Worm (Caenorhabditis elegans): Measurements from ENCODE around the gene F10D7.5.

F10D7.5 gene

ce11 chrX:17375877-17376276 is 15.5 kb downstream of the F10D7.5 start:
- no peak for TF ChIP-seq ztf-29 (GFP tag; IDR thresholded peaks at IDR 0.05)
- no peak for TF ChIP-seq flt-1 (GFP tag; IDR thresholded peaks at IDR 0.05)
- TF ChIP-seq ztf-23 (GFP tag; IDR thresholded peaks at IDR 0.05): no peak
- TF ChIP-seq med-1 (GFP tag; optimal IDR thresholded peaks at IDR 0.05; ENCODE audit: insufficient read depth): no peak
- no peak for TF ChIP-seq cog-1 (tag; optimal IDR thresholded peaks at IDR 0.05)
- TF ChIP-seq T22C8.4 (GFP tag; IDR thresholded peaks at IDR 0.05): no peak
- no peak for TF ChIP-seq tab-1 (GFP tag; IDR thresholded peaks at IDR 0.05)
- no peak for TF ChIP-seq ref-1 (GFP tag; conservative IDR thresholded peaks at IDR 0.05)
- TF ChIP-seq klf-2 (GFP tag; conservative IDR thresholded peaks at IDR 0.05): no peak

ce11 chrX:17374534-17374933 is 16.9 kb downstream of the F10D7.5 start, which contains the start of gene F10D7.3:
Gene F10D7.3 (minus strand): TSS chrX:17374634.
- no peak for TF ChIP-seq ref-1 (GFP tag; conservative IDR thresholded peaks at IDR 0.05)

DNA sequence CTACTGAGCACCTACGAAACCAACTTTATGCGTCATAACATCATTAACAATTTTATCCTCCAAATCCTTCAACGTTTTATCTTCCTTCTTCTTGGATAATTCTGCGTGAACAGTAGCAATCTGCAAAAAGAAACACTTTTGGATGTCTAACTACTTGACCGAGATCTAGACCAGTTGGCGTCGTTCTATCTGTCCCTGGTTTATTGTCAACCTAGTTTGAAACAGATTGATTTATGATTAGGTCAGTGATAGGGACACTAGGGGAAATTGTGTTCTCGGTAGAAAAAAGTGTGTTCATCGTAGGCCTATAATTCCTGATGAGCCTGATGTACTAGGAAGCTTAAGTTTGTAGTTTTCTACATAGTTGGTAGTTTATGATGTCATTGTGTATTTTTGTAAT is 17.5 kb downstream of the F10D7.5 start:
- no peak for TF ChIP-seq cog-1 (tag; optimal IDR thresholded peaks at IDR 0.05)
- TF ChIP-seq T22C8.4 (GFP tag; IDR thresholded peaks at IDR 0.05): no peak
- no peak for TF ChIP-seq ztf-29 (GFP tag; IDR thresholded peaks at IDR 0.05)
- TF ChIP-seq flt-1 (GFP tag; IDR thresholded peaks at IDR 0.05): no peak
- no peak for TF ChIP-seq ztf-23 (GFP tag; IDR thresholded peaks at IDR 0.05)
- no peak for TF ChIP-seq klf-2 (GFP tag; conservative IDR thresholded peaks at IDR 0.05)
- no peak for TF ChIP-seq ref-1 (GFP tag; conservative IDR thresholded peaks at IDR 0.05)
- no peak for TF ChIP-seq med-1 (GFP tag; optimal IDR thresholded peaks at IDR 0.05; ENCODE audit: insufficient read depth)
- no peak for TF ChIP-seq tab-1 (GFP tag; IDR thresholded peaks at IDR 0.05)

ce11 chrX:17369514-17369913 is 21.9 kb downstream of the F10D7.5 start:
- TF ChIP-seq ztf-29 (GFP tag; IDR thresholded peaks at IDR 0.05): no peak
- TF ChIP-seq ref-1 (GFP tag; conservative IDR thresholded peaks at IDR 0.05): no peak
- TF ChIP-seq tab-1 (GFP tag; IDR thresholded peaks at IDR 0.05): no peak
- TF ChIP-seq med-1 (GFP tag; optimal IDR thresholded peaks at IDR 0.05; ENCODE audit: insufficient read depth): no peak
- TF ChIP-seq klf-2 (GFP tag; conservative IDR thresholded peaks at IDR 0.05): no peak
- no peak for TF ChIP-seq T22C8.4 (GFP tag; IDR thresholded peaks at IDR 0.05)
- no peak for TF ChIP-seq cog-1 (tag; optimal IDR thresholded peaks at IDR 0.05)
- TF ChIP-seq flt-1 (GFP tag; IDR thresholded peaks at IDR 0.05): no peak
- no peak for TF ChIP-seq ztf-23 (GFP tag; IDR thresholded peaks at IDR 0.05)

DNA sequence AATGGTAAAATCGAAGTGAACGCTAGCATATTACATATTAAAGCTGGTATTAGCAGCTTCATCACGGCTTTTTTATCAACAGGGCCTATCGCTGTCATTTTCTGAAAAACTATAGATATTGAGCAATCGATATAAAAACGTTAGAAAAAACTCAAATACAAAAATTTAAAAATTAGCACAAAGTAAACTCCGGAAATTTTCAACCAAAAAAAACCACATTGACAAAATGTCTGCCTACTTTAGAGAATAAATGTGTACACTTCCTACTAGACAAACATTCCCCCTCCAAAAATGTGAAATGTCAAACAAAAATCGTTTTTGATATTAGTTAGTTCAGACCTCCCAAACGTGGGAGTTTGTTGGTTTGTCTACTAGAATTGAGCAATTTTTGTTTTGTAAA is 22.9 kb downstream of the F10D7.5 start, which contains the start of gene mfsd-10:
TSS of gene mfsd-10 (minus strand) at position 101 of the 400 bp plus-strand sequence.
- no peak for TF ChIP-seq ztf-29 (GFP tag; IDR thresholded peaks at IDR 0.05)
- TF ChIP-seq ref-1 (GFP tag; conservative IDR thresholded peaks at IDR 0.05): no peak
- no peak for TF ChIP-seq tab-1 (GFP tag; IDR thresholded peaks at IDR 0.05)
- TF ChIP-seq flt-1 (GFP tag; IDR thresholded peaks at IDR 0.05): no peak
- no peak for TF ChIP-seq cog-1 (tag; optimal IDR thresholded peaks at IDR 0.05)
- TF ChIP-seq med-1 (GFP tag; optimal IDR thresholded peaks at IDR 0.05; ENCODE audit: insufficient read depth): no peak
- no peak for TF ChIP-seq ztf-23 (GFP tag; IDR thresholded peaks at IDR 0.05)
- no peak for TF ChIP-seq T22C8.4 (GFP tag; IDR thresholded peaks at IDR 0.05)
- no peak for TF ChIP-seq klf-2 (GFP tag; conservative IDR thresholded peaks at IDR 0.05)

ce11 chrX:17363491-17363890 is 27.9 kb downstream of the F10D7.5 start:
- TF ChIP-seq tab-1 (GFP tag; IDR thresholded peaks at IDR 0.05): no peak
- TF ChIP-seq klf-2 (GFP tag; conservative IDR thresholded peaks at IDR 0.05): no peak
- TF ChIP-seq ztf-29 (GFP tag; IDR thresholded peaks at IDR 0.05): no peak
- TF ChIP-seq med-1 (GFP tag; optimal IDR thresholded peaks at IDR 0.05; ENCODE audit: insufficient read depth): no peak
- TF ChIP-seq flt-1 (GFP tag; IDR thresholded peaks at IDR 0.05): no peak
- no peak for TF ChIP-seq ztf-23 (GFP tag; IDR thresholded peaks at IDR 0.05)
- TF ChIP-seq cog-1 (tag; optimal IDR thresholded peaks at IDR 0.05): no peak

- TF ChIP-seq tab-1 (GFP tag; IDR thresholded peaks at IDR 0.05) (no peak), ref-1 (GFP tag; conservative IDR thresholded peaks at IDR 0.05) (no peak), ztf-23 (GFP tag; IDR thresholded peaks at IDR 0.05) (no peak), med-1 (GFP tag; optimal IDR thresholded peaks at IDR 0.05; ENCODE audit: insufficient read depth) (no peak), klf-2 (GFP tag; conservative IDR thresholded peaks at IDR 0.05) (no peak), ztf-29 (GFP tag; IDR thresholded peaks at IDR 0.05) (no peak), T22C8.4 (GFP tag; IDR thresholded peaks at IDR 0.05) (no peak), flt-1 (GFP tag; IDR thresholded peaks at IDR 0.05) (no peak), cog-1 (tag; optimal IDR thresholded peaks at IDR 0.05) (no peak)
Observed at ce11 chrX:17362529-17362928, 28.9 kb downstream of the F10D7.5 start, which contains the start of gene F10D7.11. Gene F10D7.11 (plus strand): TSS chrX:17362829.

DNA sequence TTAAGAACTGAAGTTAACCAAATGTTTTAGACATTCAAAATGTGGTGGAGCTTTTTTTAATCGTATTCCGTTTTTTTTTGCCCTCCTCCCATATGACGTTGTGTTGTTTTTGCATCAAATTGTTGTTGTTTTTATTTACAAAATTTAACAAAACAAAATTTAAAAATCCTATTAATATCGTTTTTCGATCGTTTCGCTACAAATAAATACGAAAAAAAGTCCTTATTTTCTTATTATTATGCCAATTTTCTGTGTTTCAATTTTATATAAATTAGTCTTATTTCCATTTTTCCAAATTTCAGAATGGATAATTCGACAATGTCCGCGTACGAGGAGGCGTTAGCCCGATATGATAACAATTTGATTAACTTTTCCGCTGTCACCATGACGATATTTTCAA is 32.0 kb downstream of the F10D7.5 start, which contains the start of gene npr-36:
TSS of gene npr-36 (plus strand) at position 301 of the 400 bp plus-strand sequence.
- TF ChIP-seq ztf-29 (GFP tag; IDR thresholded peaks at IDR 0.05) (no peak), ztf-23 (GFP tag; IDR thresholded peaks at IDR 0.05) (no peak), T22C8.4 (GFP tag; IDR thresholded peaks at IDR 0.05) (no peak), med-1 (GFP tag; optimal IDR thresholded peaks at IDR 0.05; ENCODE audit: insufficient read depth) (no peak), klf-2 (GFP tag; conservative IDR thresholded peaks at IDR 0.05) (no peak), tab-1 (GFP tag; IDR thresholded peaks at IDR 0.05) (no peak), cog-1 (tag; optimal IDR thresholded peaks at IDR 0.05) (no peak)

DNA sequence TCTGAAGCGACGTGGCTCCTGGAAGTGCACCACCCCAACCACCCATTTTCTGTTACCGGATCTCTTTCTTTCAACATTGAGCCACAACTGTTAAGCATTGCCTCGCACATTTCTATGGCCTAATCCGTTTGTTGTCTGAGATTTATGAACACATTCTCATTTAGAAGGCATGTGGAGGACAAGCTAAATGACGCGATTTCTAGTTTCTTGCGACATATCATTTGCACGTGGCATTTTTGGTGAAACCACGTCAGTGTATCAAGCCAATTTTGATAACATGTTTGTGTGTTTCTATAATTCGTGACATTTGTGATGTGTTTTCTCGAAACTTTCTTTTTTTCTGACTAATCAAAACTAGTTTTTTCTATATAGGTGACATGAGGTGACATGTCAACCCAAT is 34.7 kb downstream of the F10D7.5 start:
- TF ChIP-seq tab-1 (GFP tag; IDR thresholded peaks at IDR 0.05) (no peak), ref-1 (GFP tag; conservative IDR thresholded peaks at IDR 0.05) (no peak), ztf-29 (GFP tag; IDR thresholded peaks at IDR 0.05) (no peak), ztf-23 (GFP tag; IDR thresholded peaks at IDR 0.05) (no peak), T22C8.4 (GFP tag; IDR thresholded peaks at IDR 0.05) (no peak), med-1 (GFP tag; optimal IDR thresholded peaks at IDR 0.05; ENCODE audit: insufficient read depth) (no peak), flt-1 (GFP tag; IDR thresholded peaks at IDR 0.05) (no peak), klf-2 (GFP tag; conservative IDR thresholded peaks at IDR 0.05) (no peak), cog-1 (tag; optimal IDR thresholded peaks at IDR 0.05) (no peak)

DNA sequence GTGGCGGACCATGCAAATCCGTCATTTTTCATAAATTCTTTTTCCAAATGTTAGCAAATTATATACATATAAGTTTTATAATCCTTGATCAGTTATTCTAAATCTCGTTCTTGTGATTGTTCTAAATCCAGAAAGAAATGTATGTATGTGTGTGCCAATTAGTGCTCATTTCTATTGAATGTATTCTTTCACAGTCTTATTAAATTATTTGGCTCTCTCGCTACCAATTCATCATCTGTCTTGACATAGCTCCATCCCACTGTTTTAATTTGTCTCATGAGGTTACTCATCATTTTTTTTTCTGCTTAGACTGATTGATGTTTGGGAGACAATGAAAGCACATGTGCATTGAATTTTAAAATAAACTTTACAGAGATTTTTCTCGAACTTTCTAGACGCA is 36.0 kb downstream of the F10D7.5 start:
- TF ChIP-seq ref-1 (GFP tag; conservative IDR thresholded peaks at IDR 0.05) (no peak), ztf-23 (GFP tag; IDR thresholded peaks at IDR 0.05) (no peak), ztf-29 (GFP tag; IDR thresholded peaks at IDR 0.05) (no peak), T22C8.4 (GFP tag; IDR thresholded peaks at IDR 0.05) (no peak), tab-1 (GFP tag; IDR thresholded peaks at IDR 0.05) (no peak), cog-1 (tag; optimal IDR thresholded peaks at IDR 0.05) (no peak), klf-2 (GFP tag; conservative IDR thresholded peaks at IDR 0.05) (no peak), med-1 (GFP tag; optimal IDR thresholded peaks at IDR 0.05; ENCODE audit: insufficient read depth) (no peak), flt-1 (GFP tag; IDR thresholded peaks at IDR 0.05) (no peak)

All from whole organism, midembryonic.